Worm (Caenorhabditis elegans) whole organism, L1 larva: ENCODE results near the gene Y46B2A.3.

ENCODE experiments used
- C16A3.4 ChIP-seq: fragments of 150-350 bp; optimal IDR thresholded peaks from 2 replicates; lab custom pipeline; 2014; ENCODE audit warnings: missing biosample characterization, missing genetic modification characterization
- F16B12.6 ChIP-seq: fragments of 150-350 bp; optimal IDR thresholded peaks from 2 replicates; lab custom pipeline; 2014; ENCODE audit warnings: missing biosample characterization, missing genetic modification characterization
- Y116A8C.19 ChIP-seq: sonication (generic microtip); optimal IDR thresholded peaks from 2 replicates; lab custom pipeline; 2016; ENCODE audit warnings: missing compliant biosample characterization, missing genetic modification characterization, borderline replicate concordance
- aha-1 ChIP-seq: fragments of 150-350 bp; optimal IDR thresholded peaks from 2 replicates; lab custom pipeline; 2014; ENCODE audit warnings: missing biosample characterization, missing genetic modification characterization
- ama-1 ChIP-seq: fragments of 150-350 bp; optimal IDR thresholded peaks from 2 replicates; lab custom pipeline; 2014
- ceh-82 ChIP-seq, 3 experiments: fragments of 150-350 bp in 1 of 3; sonication (generic microtip) in 2 of 3; optimal IDR thresholded peaks; 2 replicates each; lab custom pipeline; 2014 to 2017; ENCODE audit warnings: missing biosample characterization in 3 of 3, missing genetic modification characterization in 3 of 3
- ceh-90 ChIP-seq: sonication (generic microtip); optimal IDR thresholded peaks from 2 replicates; lab custom pipeline; 2016; ENCODE audit warnings: missing genetic modification characterization, missing compliant biosample characterization
- dpl-1 ChIP-seq, 3 experiments: fragments of 150-350 bp in 2 of 3; sonication (generic microtip) in 1 of 3; optimal IDR thresholded peaks; 2 replicates each; lab custom pipeline; 2014 to 2017; ENCODE audit warnings: missing biosample characterization in 3 of 3, missing genetic modification characterization in 3 of 3, missing genetic modification reagents in 3 of 3
- dsc-1 ChIP-seq: sonication (generic microtip); optimal IDR thresholded peaks from 2 replicates; lab custom pipeline; 2016; ENCODE audit warnings: mild to moderate bottlenecking, missing genetic modification characterization, missing compliant biosample characterization
- efl-1 ChIP-seq, 4 experiments: fragments of 150-350 bp; optimal IDR thresholded peaks in 3 of 4; peaks in 1 of 4; 1 replicate in 1 of 4; 2 replicates in 3 of 4; lab custom pipeline; 2014; ENCODE audit warnings: missing biosample characterization in 2 of 4, missing genetic modification characterization in 2 of 4, missing genetic modification reagents in 2 of 4
- egl-27 ChIP-seq, 2 experiments: fragments of 150-350 bp in 1 of 2; sonication (generic microtip); optimal IDR thresholded peaks; 3 replicates each; lab custom pipeline; 2017 to 2018; ENCODE audit warnings: missing biosample characterization in 2 of 2, missing genetic modification characterization in 2 of 2, missing genetic modification reagents in 2 of 2
- elt-2 ChIP-seq: sonication (generic microtip); optimal IDR thresholded peaks from 2 replicates; lab custom pipeline; 2016; ENCODE audit warnings: missing genetic modification characterization, mild to moderate bottlenecking, inconsistent platforms, missing compliant biosample characterization, missing genetic modification reagents
- elt-3 ChIP-seq, 6 experiments: fragments of 150-350 bp in 1 of 6; sonication (generic microtip); optimal IDR thresholded peaks; 2 replicates each; lab custom pipeline; 2017 to 2018; ENCODE audit warnings: missing biosample characterization in 6 of 6, missing genetic modification characterization in 6 of 6, inconsistent platforms in 1 of 6
- ets-5 ChIP-seq: fragments of 200-800 bp; sonication (Bioruptor generic); IDR thresholded peaks from 2 replicates; pipeline ENCODE4 v1.3.6; 2022; ENCODE audit warnings: missing genetic modification characterization, missing compliant biosample characterization
- fos-1 ChIP-seq: fragments of 150-350 bp; optimal IDR thresholded peaks from 2 replicates; lab custom pipeline; 2014; ENCODE audit warnings: missing biosample characterization, missing genetic modification characterization
- grh-1 ChIP-seq: fragments of 200-800 bp; sonication (Bioruptor generic); IDR thresholded peaks from 2 replicates; pipeline ENCODE4 v1.3.6; 2022; ENCODE audit warnings: missing genetic modification reagents, missing genetic modification characterization, missing compliant biosample characterization
- hlh-17 ChIP-seq: fragments of 200-800 bp; sonication (Bioruptor generic); optimal IDR thresholded peaks from 2 replicates; lab custom pipeline; 2018; ENCODE audit warnings: missing genetic modification characterization, mild to moderate bottlenecking, missing compliant biosample characterization, moderate library complexity, borderline replicate concordance
- jun-1 ChIP-seq: fragments of 150-350 bp; optimal IDR thresholded peaks from 2 replicates; lab custom pipeline; 2014; ENCODE audit warnings: missing biosample characterization, missing genetic modification reagents, missing genetic modification characterization
- lin-14 ChIP-seq: fragments of 200-800 bp; sonication (Bioruptor generic); optimal IDR thresholded peaks from 2 replicates; lab custom pipeline; 2018; ENCODE audit warnings: mild to moderate bottlenecking, missing genetic modification characterization, moderate library complexity, missing compliant biosample characterization
- lin-15B ChIP-seq: fragments of 150-350 bp; sonication (generic microtip); optimal IDR thresholded peaks from 3 replicates; lab custom pipeline; 2014; ENCODE audit warnings: missing biosample characterization, missing genetic modification characterization
- lin-35 ChIP-seq, 2 experiments: fragments of 150-350 bp; optimal IDR thresholded peaks; 2 replicates each; lab custom pipeline; 2014; ENCODE audit warnings: missing biosample characterization in 2 of 2, missing genetic modification characterization in 2 of 2, missing genetic modification reagents in 2 of 2
- lir-3 ChIP-seq: sonication (generic microtip); optimal IDR thresholded peaks from 2 replicates; lab custom pipeline; 2016; ENCODE audit warnings: mild to moderate bottlenecking, missing genetic modification characterization, moderate library complexity, missing compliant biosample characterization; ENCODE audit not compliant: poor library complexity
- lsy-2 ChIP-seq, 2 experiments: fragments of 150-350 bp; optimal IDR thresholded peaks; 2 replicates each; lab custom pipeline; 2014; ENCODE audit warnings: missing biosample characterization in 2 of 2, missing genetic modification characterization in 2 of 2
- mdl-1 ChIP-seq, 2 experiments: fragments of 150-350 bp; optimal IDR thresholded peaks; 2 replicates each; lab custom pipeline; 2014 to 2017; ENCODE audit warnings: missing biosample characterization in 2 of 2, missing genetic modification characterization in 2 of 2, inconsistent platforms in 1 of 2
- nhr-12 ChIP-seq: sonication (generic microtip); optimal IDR thresholded peaks from 2 replicates; lab custom pipeline; 2017; ENCODE audit warnings: missing biosample characterization, missing genetic modification characterization
- nhr-20 ChIP-seq: sonication (generic microtip); optimal IDR thresholded peaks from 2 replicates; lab custom pipeline; 2016; ENCODE audit warnings: mild to moderate bottlenecking, missing genetic modification characterization, missing compliant biosample characterization
- nhr-47 ChIP-seq: sonication (generic microtip); optimal IDR thresholded peaks from 2 replicates; lab custom pipeline; 2016; ENCODE audit warnings: mild to moderate bottlenecking, missing genetic modification characterization, moderate library complexity, missing compliant biosample characterization
- nhr-71 ChIP-seq: sonication (generic microtip); optimal IDR thresholded peaks from 2 replicates; lab custom pipeline; 2016; ENCODE audit warnings: mild to moderate bottlenecking, missing genetic modification characterization, moderate library complexity, missing compliant biosample characterization
- nhr-85 ChIP-seq: sonication (generic microtip); peaks from one replicate; lab custom pipeline; 2016; ENCODE audit warnings: missing genetic modification characterization, inconsistent platforms, missing compliant biosample characterization
- rnt-1 ChIP-seq: sonication (generic microtip); optimal IDR thresholded peaks from 2 replicates; lab custom pipeline; 2016; ENCODE audit warnings: mild to moderate bottlenecking, missing genetic modification characterization, moderate library complexity, missing compliant biosample characterization
- skn-1 ChIP-seq: fragments of 150-350 bp; optimal IDR thresholded peaks from 2 replicates; lab custom pipeline; 2014; ENCODE audit warnings: missing biosample characterization, missing genetic modification characterization
- snpc-4 ChIP-seq: fragments of 150-350 bp; optimal IDR thresholded peaks from 2 replicates; lab custom pipeline; 2014; ENCODE audit warnings: missing biosample characterization, missing genetic modification characterization
- snu-23 ChIP-seq: sonication (generic microtip); optimal IDR thresholded peaks from 2 replicates; lab custom pipeline; 2016; ENCODE audit warnings: missing genetic modification characterization, missing compliant biosample characterization
- sptf-1 ChIP-seq: fragments of 150-350 bp; optimal IDR thresholded peaks from 2 replicates; lab custom pipeline; 2014; ENCODE audit warnings: missing biosample characterization, missing genetic modification characterization
- sup-37 ChIP-seq: fragments of 200-800 bp; sonication (Bioruptor generic); optimal IDR thresholded peaks from 2 replicates; lab custom pipeline; 2018; ENCODE audit warnings: mild to moderate bottlenecking, missing genetic modification characterization, missing compliant biosample characterization
- swsn-7 ChIP-seq: sonication (generic microtip); optimal IDR thresholded peaks from 2 replicates; lab custom pipeline; 2016; ENCODE audit warnings: missing genetic modification characterization, missing compliant biosample characterization
- tlp-1 ChIP-seq: fragments of 150-350 bp; optimal IDR thresholded peaks from 2 replicates; lab custom pipeline; 2014; ENCODE audit warnings: missing biosample characterization, missing genetic modification characterization
- unc-130 ChIP-seq: fragments of 150-350 bp; optimal IDR thresholded peaks from 2 replicates; lab custom pipeline; 2017; ENCODE audit warnings: missing biosample characterization, missing genetic modification characterization, inconsistent platforms
- unc-86 ChIP-seq: sonication (generic microtip); optimal IDR thresholded peaks from 2 replicates; lab custom pipeline; 2016; ENCODE audit warnings: missing genetic modification characterization, missing compliant biosample characterization
- unc-98 ChIP-seq: fragments of 200-800 bp; sonication (Bioruptor generic); IDR thresholded peaks from 2 replicates; pipeline ENCODE4 v1.3.6; 2022; ENCODE audit warnings: missing genetic modification characterization, missing compliant biosample characterization
- vab-15 ChIP-seq: sonication (generic microtip); optimal IDR thresholded peaks from 2 replicates; lab custom pipeline; 2017; ENCODE audit warnings: missing genotype, mild to moderate bottlenecking, missing genetic modification characterization, missing compliant biosample characterization
- ztf-4 ChIP-seq: fragments of 150-350 bp; optimal IDR thresholded peaks from 2 replicates; lab custom pipeline; 2014; ENCODE audit warnings: missing biosample characterization, missing genetic modification characterization

Gene Y46B2A.3

DNA sequence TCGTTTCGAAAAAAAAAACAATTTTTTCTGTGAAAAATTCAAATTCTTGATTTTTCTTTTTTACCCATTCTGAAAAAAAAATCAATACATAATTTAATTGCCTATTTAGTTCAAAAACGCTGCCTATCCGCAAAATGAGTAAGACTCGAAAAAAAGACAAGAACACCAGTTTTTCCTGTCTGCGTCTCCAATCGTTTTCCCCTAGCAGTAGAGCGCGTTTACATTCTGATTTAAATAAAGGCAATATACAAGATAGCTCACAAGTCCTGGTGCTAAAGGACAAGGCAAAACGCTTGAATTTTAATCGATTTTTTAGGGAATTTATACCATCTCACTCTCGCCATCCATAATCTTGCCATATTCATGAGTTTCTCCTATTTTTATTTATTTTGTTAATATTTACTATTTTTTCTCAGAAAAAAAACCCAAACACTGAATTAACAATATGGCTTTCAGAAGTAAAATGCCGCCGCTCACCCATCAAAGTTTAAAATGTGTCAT is 46.6 kb upstream of the Y46B2A.3 start, which contains the start of gene fbxc-33:
Gene fbxc-33 (plus strand): TSS at position 451 of the 501 bp plus-strand sequence.
- TF ChIP-seq skn-1 (tag; lab: Kevin White, UChicago) (peak; percentile 38), ets-5 (GFP tag; lab: Robert Waterston, UW) (no peak), jun-1 (tag; lab: Kevin White, UChicago) (no peak), hlh-17 (GFP tag; lab: Kevin White, UChicago) (no peak), fos-1 (tag; lab: Kevin White, UChicago) (no peak), unc-98 (GFP tag; lab: Robert Waterston, UW) (no peak), nhr-47 (no peak), ztf-4 (tag; lab: Kevin White, UChicago) (no peak), sup-37 (no peak), elt-3 (tag; optimal IDR thresholded peaks at IDR 0.05; lab: Kevin White, UChicago) (no peak), rnt-1 (tag; lab: Kevin White, UChicago) (peak; percentile 34), nhr-71 (tag; lab: Kevin White, UChicago) (no peak), ceh-82 (tag; optimal IDR thresholded peaks at IDR 0.05; lab: Kevin White, UChicago) (peak in 1 of 3 experiments; percentile 31), lir-3 (tag; lab: Kevin White, UChicago) (no peak), aha-1 (tag; lab: Kevin White, UChicago) (no peak), lin-15B (tag; lab: Kevin White, UChicago) (peak; percentile 62), C16A3.4 (tag; lab: Kevin White, UChicago) (peak; percentile 29), lin-35 (GFP tag; optimal IDR thresholded peaks at IDR 0.05; lab: Kevin White, UChicago) (peak; percentile 23 to 43), sptf-1 (tag; lab: Kevin White, UChicago) (no peak), swsn-7 (tag; lab: Kevin White, UChicago) (peak; percentile 26), mdl-1 (tag; optimal IDR thresholded peaks at IDR 0.05; lab: Kevin White, UChicago) (no peak), elt-2 (tag; lab: Kevin White, UChicago) (peak; percentile 41), dpl-1 (GFP tag; optimal IDR thresholded peaks at IDR 0.05; lab: Kevin White, UChicago) (peak in 2 of 3 experiments; percentile 27 to 62), efl-1 (optimal IDR thresholded peaks at IDR 0.05; lab: Kevin White, UChicago) (peak; percentile 63 to 64), efl-1 (GFP tag; optimal IDR thresholded peaks at IDR 0.05 in 1 of 2; lab: Kevin White, UChicago) (peak; percentile 58 to 92), grh-1 (GFP tag; lab: Robert Waterston, UW) (no peak), F16B12.6 (tag; lab: Kevin White, UChicago) (peak; percentile 30), unc-86 (tag; lab: Kevin White, UChicago) (no peak), snpc-4 (tag; lab: Kevin White, UChicago) (peak; percentile 13), dsc-1 (tag; lab: Kevin White, UChicago) (no peak), snu-23 (GFP tag; lab: Kevin White, UChicago) (no peak), nhr-20 (tag; lab: Kevin White, UChicago) (peak; percentile 4), ama-1 (no peak), unc-130 (tag; lab: Kevin White, UChicago) (no peak), nhr-85 (peak; percentile 0), ceh-90 (tag; lab: Kevin White, UChicago) (no peak), tlp-1 (tag; lab: Kevin White, UChicago) (no peak), vab-15 (tag; lab: Kevin White, UChicago) (no peak), nhr-12 (no peak), lin-14 (GFP tag; lab: Kevin White, UChicago) (peak; percentile 57), lsy-2 (tag; optimal IDR thresholded peaks at IDR 0.05; lab: Kevin White, UChicago) (peak; percentile 31 to 66)

DNA sequence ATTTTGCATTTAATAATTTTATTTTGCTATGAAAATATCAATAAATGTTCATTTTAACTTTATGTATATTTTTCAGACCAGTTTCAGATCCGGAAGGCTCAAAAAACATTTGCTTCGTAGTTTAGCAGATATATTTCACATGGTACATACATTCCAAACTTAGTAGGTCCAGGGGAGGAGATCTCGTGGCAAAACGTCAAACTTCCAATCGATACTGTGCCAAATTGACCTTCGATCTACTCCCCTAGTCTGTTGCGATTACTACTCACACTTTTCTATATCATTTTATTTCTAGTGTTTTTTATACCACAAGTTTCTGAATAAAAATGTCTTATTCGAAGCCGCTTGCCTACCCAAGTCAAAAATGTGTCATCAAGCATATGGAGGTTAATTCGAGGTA is 45.0 kb upstream of the Y46B2A.3 start, which contains the start of gene fbxc-31:
Gene fbxc-31 (plus strand): TSS at position 301 of the 400 bp plus-strand sequence.
- TF ChIP-seq lin-14 (GFP tag; lab: Kevin White, UChicago): no peak
- no peak for TF ChIP-seq dsc-1 (tag; lab: Kevin White, UChicago)
- no peak for TF ChIP-seq egl-27 (tag; optimal IDR thresholded peaks at IDR 0.05; lab: Kevin White, UChicago)
- no peak for TF ChIP-seq efl-1 (optimal IDR thresholded peaks at IDR 0.05; lab: Kevin White, UChicago)
- TF ChIP-seq efl-1 (GFP tag; optimal IDR thresholded peaks at IDR 0.05 in 1 of 2; lab: Kevin White, UChicago): peak in 1 of 2 experiments; percentile 15
- no peak for TF ChIP-seq Y116A8C.19 (tag; lab: Kevin White, UChicago)
